Fruit fly (Drosophila melanogaster): ENCODE results near the gene Btk.

The Btk gene

dm6 chr2L:8257401-8258266 is 43.2 kb downstream of the Btk start, which contains the start of gene CG8086 (continued):
- no peak for TF ChIP-seq CG7271 (tag; optimal IDR thresholded peaks at IDR 0.05)
- TF ChIP-seq fd64A (GFP tag; optimal IDR thresholded peaks at IDR 0.05): no peak
- TF ChIP-seq CG4854 (GFP tag; optimal IDR thresholded peaks at IDR 0.05): no peak
- no peak for TF ChIP-seq onecut (GFP tag; IDR thresholded peaks at IDR 0.05)
- TF ChIP-seq Med (GFP tag): peak; percentile 71
- peak; percentile 24 for TF ChIP-seq Jarid2 (GFP tag; optimal IDR thresholded peaks at IDR 0.05)
- peak; percentile 53; the same call in 2 of the 3 replicates for TF ChIP-seq CG6791 (GFP tag; IDR thresholded peaks at IDR 0.05; ENCODE audit: partially characterized antibody)
- TF ChIP-seq CG14667 (GFP tag; IDR thresholded peaks at IDR 0.05): no peak
- no peak for TF ChIP-seq slou (GFP tag; optimal IDR thresholded peaks at IDR 0.05)
- TF ChIP-seq Dek (tag; optimal IDR thresholded peaks at IDR 0.05): no peak
- peak; percentile 0 for TF ChIP-seq B-H2 (GFP tag; optimal IDR thresholded peaks at IDR 0.05)
- TF ChIP-seq fd3F (GFP tag; optimal IDR thresholded peaks at IDR 0.05): no peak
- no peak for TF ChIP-seq CG4820 (GFP tag; optimal IDR thresholded peaks at IDR 0.05)
- no peak for TF ChIP-seq Asciz (GFP tag; optimal IDR thresholded peaks at IDR 0.05)
- no peak for TF ChIP-seq CG2202 (tag; optimal IDR thresholded peaks at IDR 0.05)
- no peak for TF ChIP-seq lab (GFP tag; optimal IDR thresholded peaks at IDR 0.05)
- TF ChIP-seq CG15073 (GFP tag; optimal IDR thresholded peaks at IDR 0.05): no peak
- 0 out of 3 replicates have a peak, but pooled peaks have one; percentile 2 for TF ChIP-seq CG11695 (GFP tag; IDR thresholded peaks at IDR 0.05)
- no peak for TF ChIP-seq TFAM (GFP tag; optimal IDR thresholded peaks at IDR 0.05)
- peak; percentile 5 for TF ChIP-seq Deaf1 (tag; optimal IDR thresholded peaks at IDR 0.05)
- TF ChIP-seq Xbp1 (GFP tag; optimal IDR thresholded peaks at IDR 0.05): no peak
- peak in 1 of 2 experiments; percentile 92 for TF ChIP-seq Pdp1 (GFP tag; optimal IDR thresholded peaks at IDR 0.05)
- TF ChIP-seq CG2199 (GFP tag; IDR thresholded peaks at IDR 0.05): no peak
- peak; percentile 9; the same call in 1 of the 2 replicates for TF ChIP-seq Bgb (GFP tag; IDR thresholded peaks at IDR 0.05; ENCODE audit: partially characterized antibody)
- peak; percentile 43 for TF ChIP-seq sens (GFP tag)
- no peak for TF ChIP-seq CG4707 (GFP tag; optimal IDR thresholded peaks at IDR 0.05)
- no peak for TF ChIP-seq crp (GFP tag; optimal IDR thresholded peaks at IDR 0.05)
- no peak for TF ChIP-seq Mrtf (GFP tag; IDR thresholded peaks at IDR 0.05)
- TF ChIP-seq tio (GFP tag; optimal IDR thresholded peaks at IDR 0.05): no peak
- TF ChIP-seq chinmo (GFP tag; IDR thresholded peaks at IDR 0.05; ENCODE audit: partially characterized antibody): peak; percentile 60; the same call in 2 of the 4 replicates
- no peak for TF ChIP-seq br (optimal IDR thresholded peaks at IDR 0.05)
- no peak for TF ChIP-seq hb (GFP tag; IDR thresholded peaks at IDR 0.05; ENCODE audit: partially characterized antibody)
- no peak for TF ChIP-seq Usf (GFP tag; optimal IDR thresholded peaks at IDR 0.05)

- TF ChIP-seq Rx (GFP tag; IDR thresholded peaks at IDR 0.05): peak; percentile 21; the same call in 1 of the 2 replicates
- TF ChIP-seq CG16863 (GFP tag; optimal IDR thresholded peaks at IDR 0.05): no peak
- peak; percentile 31 for TF ChIP-seq Meics (GFP tag; optimal IDR thresholded peaks at IDR 0.05)
- TF ChIP-seq vvl (GFP tag; IDR thresholded peaks at IDR 0.05): peak; percentile 23
- peak; percentile 20; the same call in 1 of the 2 replicates for TF ChIP-seq sisA (GFP tag; IDR thresholded peaks at IDR 0.05)
- TF ChIP-seq CG6791 (GFP tag; IDR thresholded peaks at IDR 0.05; ENCODE audit: partially characterized antibody): no peak
- 0 out of 2 replicates have a peak, but pooled peaks have one; percentile 5 for TF ChIP-seq CG14014 (GFP tag; IDR thresholded peaks at IDR 0.05)
- TF ChIP-seq lab (GFP tag; optimal IDR thresholded peaks at IDR 0.05): peak; percentile 48
- peak; percentile 57; the same call in 1 of the 2 replicates for TF ChIP-seq Awh (GFP tag; IDR thresholded peaks at IDR 0.05)
- TF ChIP-seq CG12659 (GFP tag; optimal IDR thresholded peaks at IDR 0.05): peak; percentile 14
- TF ChIP-seq CG17385 (GFP tag; optimal IDR thresholded peaks at IDR 0.05): no peak
- TF ChIP-seq trh (GFP tag; optimal IDR thresholded peaks at IDR 0.05): no peak
- TF ChIP-seq CG11696 (GFP tag; IDR thresholded peaks at IDR 0.05): peak; percentile 32; the same call in 1 of the 2 replicates
- TF ChIP-seq gro (GFP tag; optimal IDR thresholded peaks at IDR 0.05): no peak
- peak; percentile 33; the same call in 1 of the 3 replicates for TF ChIP-seq zfh1 (GFP tag; IDR thresholded peaks at IDR 0.05)
- no peak for TF ChIP-seq Hsf (GFP tag; optimal IDR thresholded peaks at IDR 0.05)
- TF ChIP-seq HmgZ (tag; optimal IDR thresholded peaks at IDR 0.05): no peak
- peak; percentile 63 for TF ChIP-seq slbo (GFP tag; IDR thresholded peaks at IDR 0.05)
- no peak for TF ChIP-seq Nf-YB (GFP tag; optimal IDR thresholded peaks at IDR 0.05)
Measured at dm6 chr2L:8255406-8255805, 45.5 kb downstream of the Btk start.

All from whole organism, embryonic.